Fruit fly (Drosophila melanogaster): ENCODE results near the gene FeCH.

DNA sequence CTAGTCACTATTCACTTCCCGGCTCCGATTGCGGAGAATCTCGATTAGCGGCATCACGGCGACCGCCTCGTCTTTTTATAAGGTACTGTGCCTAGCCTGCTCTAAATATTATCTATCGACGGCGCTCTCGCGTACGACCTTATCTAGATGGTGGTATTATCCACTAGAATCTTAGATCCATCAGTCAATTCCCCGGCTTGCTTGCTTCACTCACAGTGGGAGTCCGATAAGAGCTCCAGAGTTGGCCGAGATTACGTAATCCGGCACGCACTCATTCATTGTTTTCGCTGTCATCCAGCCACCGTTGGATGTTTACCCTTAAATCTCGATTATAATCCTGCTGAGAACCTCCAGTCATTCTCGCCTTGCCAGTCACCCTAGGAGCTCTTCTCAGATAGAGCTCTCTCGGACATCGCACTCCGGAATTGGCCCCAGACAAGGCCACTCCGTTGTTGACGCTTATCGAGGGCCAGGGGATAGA lies 50.5 kb downstream of the FeCH start, which contains the start of gene Smvt:
- no peak for TF ChIP-seq CG8478 (optimal IDR thresholded peaks at IDR 0.05)
- TF ChIP-seq CTCF (optimal IDR thresholded peaks at IDR 0.05) = no peak

Measured in S2 (cell line).